Fruit fly (Drosophila melanogaster) whole organism, adult: ENCODE results near the gene CG1703.
A peak's percentile ranks its signal among the peaks of the same experiment; 100 is the strongest.

Experiments used
- CG11617 ChIP-seq: fragments of 200-800 bp; sonication (Bioruptor generic); optimal IDR thresholded peaks from 2 replicates; lab custom pipeline; 2017; ENCODE audit warnings: mild to moderate bottlenecking, missing biosample characterization, missing genetic modification reagents, missing genetic modification characterization
- CG14711 ChIP-seq: fragments of 200-800 bp; sonication (Bioruptor generic); optimal IDR thresholded peaks from 2 replicates; lab custom pipeline; 2018; ENCODE audit warnings: missing biosample characterization, mild to moderate bottlenecking, missing genetic modification characterization, moderate library complexity
- CG5204 ChIP-seq: fragments of 200-800 bp; sonication (Bioruptor generic); optimal IDR thresholded peaks from 2 replicates; lab custom pipeline; 2016; ENCODE audit warnings: missing biosample characterization, missing genetic modification characterization
- CG7045 ChIP-seq: fragments of 200-800 bp; sonication (Bioruptor generic); optimal IDR thresholded peaks from 2 replicates; lab custom pipeline; 2017; ENCODE audit warnings: missing biosample characterization, mild to moderate bottlenecking, missing genetic modification characterization
- CG7101 ChIP-seq: fragments of 200-800 bp; sonication (Bioruptor generic); optimal IDR thresholded peaks from 2 replicates; lab custom pipeline; 2018; ENCODE audit warnings: missing biosample characterization, mild to moderate bottlenecking, missing genetic modification characterization, moderate library complexity
- Clk ChIP-seq: fragments of 200-800 bp; sonication (Bioruptor generic); optimal IDR thresholded peaks from 2 replicates; lab custom pipeline; 2017; ENCODE audit warnings: missing biosample characterization, missing genetic modification characterization
- pad ChIP-seq: fragments of 200-800 bp; sonication (Bioruptor generic); optimal IDR thresholded peaks from 3 replicates; lab custom pipeline; 2017; ENCODE audit warnings: missing biosample characterization, missing genetic modification characterization, mild to moderate bottlenecking, moderate library complexity, missing genetic modification reagents
- tj ChIP-seq: fragments of 200-800 bp; sonication (Bioruptor generic); optimal IDR thresholded peaks from 3 replicates; lab custom pipeline; 2017; ENCODE audit warnings: missing biosample characterization, mild to moderate bottlenecking, missing genetic modification characterization, moderate library complexity

- no peak for TF ChIP-seq Clk (GFP tag; lab: Kevin White, UChicago)
- no peak for TF ChIP-seq CG11617 (GFP tag; lab: Kevin White, UChicago)
- TF ChIP-seq tj (GFP tag; lab: Kevin White, UChicago): no peak
- no peak for TF ChIP-seq CG5204 (GFP tag; lab: Kevin White, UChicago)
- TF ChIP-seq pad: no peak
- no peak for TF ChIP-seq CG7045 (GFP tag; lab: Kevin White, UChicago)
- TF ChIP-seq CG7101 (tag; lab: Kevin White, UChicago): peak; percentile 43
- TF ChIP-seq CG14711 (tag; lab: Kevin White, UChicago): no peak
These were observed 48.7 kb downstream of the CG1703 start for dm6 chrX:11660476-11660875.
